Fruit fly (Drosophila melanogaster): ENCODE measurements around the gene pkaap.

dm6 chr2L:16337785-16338184, 49.7 kb downstream of the pkaap start, which contains the start of gene CG31817:
- TF ChIP-seq Lpt (GFP tag; optimal IDR thresholded peaks at IDR 0.05) (no peak), CG3032 (tag; optimal IDR thresholded peaks at IDR 0.05) (no peak), Hr4 (GFP tag; optimal IDR thresholded peaks at IDR 0.05) (no peak), CG3919 (GFP tag; optimal IDR thresholded peaks at IDR 0.05) (no peak), pdm3 (GFP tag; optimal IDR thresholded peaks at IDR 0.05) (no peak), OdsH (GFP tag; optimal IDR thresholded peaks at IDR 0.05) (no peak), CG8119 (GFP tag; IDR thresholded peaks at IDR 0.05) (no peak), Blimp-1 (GFP tag; optimal IDR thresholded peaks at IDR 0.05) (no peak), CG31627 (GFP tag; optimal IDR thresholded peaks at IDR 0.05) (no peak)
